Fruit fly (Drosophila melanogaster) whole organism, embryonic: ENCODE measurements around the gene CG42340.

ENCODE experiments used
- CG10321 ChIP-seq: fragments of 200-800 bp; sonication (Bioruptor generic); IDR thresholded peaks from 2 replicates; pipeline ENCODE4 v1.3.6; 2022; ENCODE audit warnings: missing biosample characterization, missing genetic modification characterization
- CG11560 ChIP-seq: fragments of 200-800 bp; sonication (Bioruptor generic); IDR thresholded peaks from 3 replicates; pipeline ENCODE4 v1.3.6; 2022; ENCODE audit warnings: missing biosample characterization, missing genetic modification characterization
- CG12391 ChIP-seq: fragments of 200-800 bp; sonication (Bioruptor generic); optimal IDR thresholded peaks from 3 replicates; lab custom pipeline; 2018; ENCODE audit warnings: missing biosample characterization, mild to moderate bottlenecking, missing genetic modification characterization, moderate library complexity
- CG12942 ChIP-seq: fragments of 200-800 bp; sonication (Bioruptor generic); optimal IDR thresholded peaks from 3 replicates; lab custom pipeline; 2016; ENCODE audit warnings: missing biosample characterization, missing genetic modification characterization
- CG17186 ChIP-seq: fragments of 200-800 bp; sonication (Bioruptor generic); optimal IDR thresholded peaks from 3 replicates; lab custom pipeline; 2017; ENCODE audit warnings: missing biosample characterization, missing genetic modification reagents, missing genetic modification characterization
- CG17568 ChIP-seq: fragments of 200-800 bp; sonication (Bioruptor generic); optimal IDR thresholded peaks from 2 replicates; lab custom pipeline; 2018; ENCODE audit warnings: missing biosample characterization, mild to moderate bottlenecking, missing genetic modification characterization, moderate library complexity
- CG1832 ChIP-seq: fragments of 200-800 bp; sonication (Bioruptor generic); optimal IDR thresholded peaks from 2 replicates; lab custom pipeline; 2017; ENCODE audit warnings: missing biosample characterization, mild to moderate bottlenecking, missing genetic modification characterization, inconsistent platforms
- CG2116 ChIP-seq: fragments of 200-800 bp; sonication (Bioruptor generic); optimal IDR thresholded peaks from 3 replicates; lab custom pipeline; 2018; ENCODE audit warnings: missing biosample characterization, mild to moderate bottlenecking, missing genetic modification characterization
- CG2202 ChIP-seq: fragments of 200-800 bp; sonication (Bioruptor generic); optimal IDR thresholded peaks from 2 replicates; lab custom pipeline; 2018; ENCODE audit warnings: missing biosample characterization, mild to moderate bottlenecking, missing genetic modification characterization
- CG31388 ChIP-seq: fragments of 200-800 bp; sonication (Bioruptor generic); optimal IDR thresholded peaks from 2 replicates; lab custom pipeline; 2016; ENCODE audit warnings: missing biosample characterization, missing genetic modification characterization
- CG34376 ChIP-seq: fragments of 200-800 bp; sonication (Bioruptor generic); optimal IDR thresholded peaks from 2 replicates; lab custom pipeline; 2018; ENCODE audit warnings: missing biosample characterization, mild to moderate bottlenecking, missing genetic modification characterization
- CG34422 ChIP-seq: fragments of 200-800 bp; sonication (Bioruptor generic); IDR thresholded peaks from 3 replicates; pipeline ENCODE4 v1.3.6; 2022; ENCODE audit warnings: missing biosample characterization, missing genetic modification characterization
- CG7786 ChIP-seq: fragments of 200-800 bp; sonication (Bioruptor generic); optimal IDR thresholded peaks from 2 replicates; lab custom pipeline; 2016; ENCODE audit warnings: missing biosample characterization, missing genetic modification characterization
- CG7839 ChIP-seq: fragments of 200-800 bp; sonication (Bioruptor generic); optimal IDR thresholded peaks from 3 replicates; lab custom pipeline; 2018; ENCODE audit warnings: missing biosample characterization, mild to moderate bottlenecking, missing genetic modification characterization, moderate library complexity
- CG7928 ChIP-seq: fragments of 200-800 bp; sonication (Bioruptor generic); optimal IDR thresholded peaks from 2 replicates; lab custom pipeline; 2017; ENCODE audit warnings: missing biosample characterization, mild to moderate bottlenecking, missing genetic modification characterization
- CG8359 ChIP-seq: fragments of 200-800 bp; sonication (Bioruptor generic); optimal IDR thresholded peaks from 2 replicates; lab custom pipeline; 2017; ENCODE audit warnings: missing biosample characterization, mild to moderate bottlenecking, missing genetic modification characterization, borderline replicate concordance
- CG8924 ChIP-seq: fragments of 200-800 bp; optimal IDR thresholded peaks from 3 replicates; lab custom pipeline; 2019; ENCODE audit warnings: missing biosample characterization, mild to moderate bottlenecking, missing genetic modification characterization, moderate library complexity
- CG9727 ChIP-seq: fragments of 200-800 bp; sonication (Bioruptor generic); optimal IDR thresholded peaks from 3 replicates; lab custom pipeline; 2017; ENCODE audit warnings: missing biosample characterization, mild to moderate bottlenecking, missing genetic modification characterization
- CG9876 ChIP-seq: fragments of 200-800 bp; sonication (Bioruptor generic); optimal IDR thresholded peaks from 2 replicates; lab custom pipeline; 2016; ENCODE audit warnings: missing biosample characterization, missing genetic modification characterization
- Dbx ChIP-seq: fragments of 200-800 bp; sonication (Bioruptor generic); IDR thresholded peaks from 3 replicates; pipeline ENCODE4 v1.3.6; 2022; ENCODE audit warnings: missing biosample characterization, missing genetic modification characterization
- E2f1 ChIP-seq: fragments of 200-800 bp; sonication (Bioruptor generic); IDR thresholded peaks from 2 replicates; pipeline ENCODE4 v1.3.6; 2022; ENCODE audit warnings: missing biosample characterization, missing genetic modification characterization
- MBD-R2 ChIP-seq: fragments of 200-800 bp; sonication (Bioruptor generic); IDR thresholded peaks from 2 replicates; pipeline ENCODE4 v1.3.6; 2022; ENCODE audit warnings: missing biosample characterization, missing genetic modification characterization
- MESR4 ChIP-seq: fragments of 200-800 bp; sonication (Bioruptor generic); optimal IDR thresholded peaks from 2 replicates; lab custom pipeline; 2018; ENCODE audit warnings: missing biosample characterization, mild to moderate bottlenecking, missing genetic modification characterization, moderate library complexity
- MTF-1 ChIP-seq: fragments of 200-800 bp; sonication (Bioruptor generic); optimal IDR thresholded peaks from 2 replicates; lab custom pipeline; 2018; ENCODE audit warnings: missing biosample characterization, mild to moderate bottlenecking, missing genetic modification characterization, borderline replicate concordance
- Sry-β ChIP-seq: fragments of 200-800 bp; sonication (Bioruptor generic); optimal IDR thresholded peaks from 2 replicates; lab custom pipeline; 2018; ENCODE audit warnings: missing biosample characterization, mild to moderate bottlenecking, missing genetic modification characterization, moderate library complexity
- Trl ChIP-seq, 3 experiments: fragments of >200 bp in 2 of 3; fragments of 200-800 bp in 1 of 3; sonication (Bioruptor generic) in 1 of 3; optimal IDR thresholded peaks; 2 replicates in 1 of 3; 3 replicates in 2 of 3; lab custom pipeline; 2016 to 2017; ENCODE audit warnings: missing biosample characterization in 1 of 3, missing genetic modification characterization in 1 of 3
- YL-1 ChIP-seq: fragments of 200-800 bp; sonication (Bioruptor generic); optimal IDR thresholded peaks from 3 replicates; lab custom pipeline; 2017; ENCODE audit warnings: missing biosample characterization, mild to moderate bottlenecking, missing genetic modification characterization
- amos ChIP-seq: fragments of 200-800 bp; sonication (Bioruptor generic); IDR thresholded peaks from 2 replicates; pipeline ENCODE4 v1.3.6; 2022; ENCODE audit warnings: missing biosample characterization, missing genetic modification characterization; ENCODE audit not compliant: partially characterized antibody
- chinmo ChIP-seq: fragments of 200-800 bp; sonication (Bioruptor generic); IDR thresholded peaks from 4 replicates; pipeline ENCODE4 v1.3.6; 2022; ENCODE audit warnings: missing biosample characterization, missing genetic modification characterization; ENCODE audit not compliant: partially characterized antibody
- crp ChIP-seq, 2 experiments: fragments of 200-800 bp; sonication (Bioruptor generic); optimal IDR thresholded peaks; 2 replicates in 1 of 2; 3 replicates in 1 of 2; lab custom pipeline; 2017; ENCODE audit warnings: missing biosample characterization in 2 of 2, missing genetic modification characterization in 2 of 2, mild to moderate bottlenecking in 1 of 2, moderate library complexity in 1 of 2
- dimm ChIP-seq: fragments of 200-800 bp; sonication (Bioruptor generic); IDR thresholded peaks from 2 replicates; pipeline ENCODE4 v1.3.6; 2022; ENCODE audit warnings: missing biosample characterization, missing genetic modification characterization
- dm ChIP-seq: fragments of 200-800 bp; sonication (Bioruptor generic); optimal IDR thresholded peaks from 3 replicates; lab custom pipeline; 2016; ENCODE audit warnings: missing biosample characterization, missing genetic modification characterization
- ewg ChIP-seq: fragments of 200-800 bp; sonication (Bioruptor generic); optimal IDR thresholded peaks from 3 replicates; lab custom pipeline; 2017; ENCODE audit warnings: mild to moderate bottlenecking, missing biosample characterization, missing genetic modification reagents, missing genetic modification characterization
- gcm ChIP-seq: fragments of 200-800 bp; sonication (Bioruptor generic); optimal IDR thresholded peaks from 2 replicates; lab custom pipeline; 2019; ENCODE audit warnings: missing biosample characterization, mild to moderate bottlenecking, missing genetic modification characterization, moderate library complexity
- grau ChIP-seq: fragments of 200-800 bp; optimal IDR thresholded peaks from 3 replicates; lab custom pipeline; 2019; ENCODE audit warnings: missing biosample characterization, mild to moderate bottlenecking, missing genetic modification characterization, moderate library complexity
- her ChIP-seq: fragments of 200-800 bp; sonication (Bioruptor generic); optimal IDR thresholded peaks from 2 replicates; lab custom pipeline; 2016; ENCODE audit warnings: missing biosample characterization, missing genetic modification characterization
- lab ChIP-seq: fragments of 200-800 bp; sonication (Bioruptor generic); optimal IDR thresholded peaks from 3 replicates; lab custom pipeline; 2017; ENCODE audit warnings: missing biosample characterization, missing genetic modification characterization, mild to moderate bottlenecking, moderate library complexity, missing genetic modification reagents
- nom ChIP-seq: fragments of 200-800 bp; sonication (Bioruptor generic); optimal IDR thresholded peaks from 2 replicates; lab custom pipeline; 2017; ENCODE audit warnings: missing biosample characterization, missing genetic modification characterization, mild to moderate bottlenecking, moderate library complexity, missing genetic modification reagents
- phol ChIP-seq: fragments of 200-800 bp; sonication (Bioruptor generic); optimal IDR thresholded peaks from 3 replicates; lab custom pipeline; 2018; ENCODE audit warnings: missing biosample characterization, mild to moderate bottlenecking, missing genetic modification characterization, moderate library complexity
- psq ChIP-seq: fragments of 200-800 bp; sonication (Bioruptor generic); optimal IDR thresholded peaks from 2 replicates; lab custom pipeline; 2017; ENCODE audit warnings: missing biosample characterization, missing genetic modification characterization
- pzg ChIP-seq: fragments of 200-800 bp; sonication (Bioruptor generic); optimal IDR thresholded peaks from 3 replicates; lab custom pipeline; 2018; ENCODE audit warnings: missing biosample characterization, mild to moderate bottlenecking, missing genetic modification characterization, moderate library complexity
- row ChIP-seq: fragments of 200-800 bp; sonication (Bioruptor generic); IDR thresholded peaks from 3 replicates; pipeline ENCODE4 v1.3.6; 2022; ENCODE audit warnings: missing biosample characterization, missing genetic modification characterization
- sens ChIP-seq: fragments of 200-800 bp; sonication (Bioruptor generic); peaks from one replicate; lab custom pipeline; 2016; ENCODE audit warnings: missing biosample characterization, missing genetic modification characterization
- slbo ChIP-seq: fragments of 200-800 bp; sonication (Bioruptor generic); IDR thresholded peaks from 2 replicates; pipeline ENCODE4 v1.3.6; 2022; ENCODE audit warnings: missing biosample characterization, missing genetic modification characterization
- sug ChIP-seq: fragments of 200-800 bp; optimal IDR thresholded peaks from 2 replicates; lab custom pipeline; 2019; ENCODE audit warnings: missing biosample characterization, mild to moderate bottlenecking, missing genetic modification characterization, moderate library complexity
- tgo ChIP-seq: fragments of 200-800 bp; sonication (Bioruptor generic); IDR thresholded peaks from 3 replicates; pipeline ENCODE4 v1.3.6; 2022; ENCODE audit warnings: missing biosample characterization, missing genetic modification characterization
- trem ChIP-seq: fragments of 200-800 bp; optimal IDR thresholded peaks from 3 replicates; lab custom pipeline; 2019; ENCODE audit warnings: missing biosample characterization, mild to moderate bottlenecking, missing genetic modification characterization, moderate library complexity
- unpg ChIP-seq: fragments of 200-800 bp; sonication (Bioruptor generic); optimal IDR thresholded peaks from 3 replicates; lab custom pipeline; 2018; ENCODE audit warnings: missing biosample characterization, mild to moderate bottlenecking, missing genetic modification characterization, moderate library complexity

The CG42340 gene

dm6 chrX:6533836-6534357 is 9.8 kb upstream of the CG42340 start, which contains the start of gene dx (continued):
- TF ChIP-seq CG2202 (tag; lab: Kevin White, UChicago) (no peak), CG7928 (GFP tag; lab: Kevin White, UChicago) (peak; percentile 76), E2f1 (GFP tag; lab: Robert Waterston, UW) (no peak), MBD-R2 (GFP tag; lab: Robert Waterston, UW) (0 out of 2 replicates have a peak, but pooled peaks have one; percentile 25), ewg (peak; percentile 33), amos (GFP tag; lab: Robert Waterston, UW) (no peak), CG17568 (GFP tag; lab: Kevin White, UChicago) (peak; percentile 30), nom (GFP tag; lab: Kevin White, UChicago) (peak; percentile 46), Dbx (GFP tag; lab: Robert Waterston, UW) (no peak), lab (GFP tag; lab: Kevin White, UChicago) (no peak), crp (GFP tag; optimal IDR thresholded peaks at IDR 0.05; lab: Kevin White, UChicago) (no peak), CG17186 (GFP tag; lab: Kevin White, UChicago) (no peak), CG12391 (tag; lab: Kevin White, UChicago) (no peak), CG7786 (GFP tag; lab: Kevin White, UChicago) (no peak), CG1832 (GFP tag; lab: Kevin White, UChicago) (peak; percentile 94), CG31388 (no peak), CG9727 (peak; percentile 8), unpg (GFP tag; lab: Kevin White, UChicago) (no peak), CG34376 (GFP tag; lab: Kevin White, UChicago) (peak; percentile 32), CG7839 (tag; lab: Kevin White, UChicago) (peak; percentile 0), CG9876 (GFP tag; lab: Kevin White, UChicago) (no peak), YL-1 (peak; percentile 79), psq (GFP tag; lab: Kevin White, UChicago) (peak; percentile 74), tgo (0 out of 3 replicates have a peak, but pooled peaks have one; percentile 15), phol (peak; percentile 96), trem (tag; lab: Kevin White, UChicago) (peak; percentile 7), row (GFP tag; lab: Robert Waterston, UW) (peak; percentile 59), chinmo (GFP tag; lab: Robert Waterston, UW) (0 out of 4 replicates have a peak, but pooled peaks have one; percentile 35), dimm (GFP tag; lab: Robert Waterston, UW) (no peak), CG11560 (tag; lab: Robert Waterston, UW) (no peak), pzg (GFP tag; lab: Kevin White, UChicago) (peak; percentile 8), CG34422 (GFP tag; lab: Robert Waterston, UW) (0 out of 3 replicates have a peak, but pooled peaks have one; percentile 19), grau (no peak), CG10321 (GFP tag; lab: Robert Waterston, UW) (peak; percentile 67), MTF-1 (GFP tag; lab: Kevin White, UChicago) (no peak), her (GFP tag; lab: Kevin White, UChicago) (peak; percentile 52), dm (no peak), sug (no peak), Trl (optimal IDR thresholded peaks at IDR 0.05; lab: Kevin White, UChicago) (peak; percentile 53 to 74), Trl (GFP tag; optimal IDR thresholded peaks at IDR 0.05; lab: Kevin White, UChicago) (no peak), CG8924 (tag; lab: Kevin White, UChicago) (no peak), MESR4 (GFP tag; lab: Kevin White, UChicago) (peak; percentile 91), sens (peak; percentile 69), CG8359 (GFP tag; lab: Kevin White, UChicago) (no peak), gcm (GFP tag; lab: Kevin White, UChicago) (peak; percentile 6), CG2116 (GFP tag; lab: Kevin White, UChicago) (peak; percentile 87), Sry-β (GFP tag; lab: Kevin White, UChicago) (peak; percentile 10), CG12942 (GFP tag; lab: Kevin White, UChicago) (no peak), slbo (GFP tag; lab: Robert Waterston, UW) (0 out of 2 replicates have a peak, but pooled peaks have one; percentile 39)
